Worm (Caenorhabditis elegans) whole organism, young adult: ENCODE measurements around the gene T01G5.8.
"Not testable (repeated sequence)": the region's sequence is repeated elsewhere in the genome, so short reads cannot be mapped to it uniquely, and the experiment has no call there.

Source experiments
- B0261.1 ChIP-seq: sonication (generic microtip); optimal IDR thresholded peaks from 2 replicates; lab custom pipeline; 2016; ENCODE audit warnings: mild to moderate bottlenecking, missing genetic modification characterization, moderate library complexity, missing compliant biosample characterization
- F55B11.4 ChIP-seq: sonication (generic microtip); optimal IDR thresholded peaks from 2 replicates; lab custom pipeline; 2016; ENCODE audit warnings: missing compliant biosample characterization, missing genetic modification characterization, borderline replicate concordance; ENCODE audit not compliant: insufficient read depth
- F57A8.1 ChIP-seq: fragments of 200-800 bp; sonication (Bioruptor generic); optimal IDR thresholded peaks from 2 replicates; lab custom pipeline; 2018; ENCODE audit warnings: mild to moderate bottlenecking, missing genetic modification characterization, moderate library complexity, missing compliant biosample characterization
- K11D2.4 ChIP-seq: fragments of 200-800 bp; sonication (Bioruptor generic); IDR thresholded peaks from 2 replicates; pipeline ENCODE4 v1.3.6; 2022; ENCODE audit warnings: missing genetic modification reagents, missing genetic modification characterization, missing compliant biosample characterization
- K12H6.12 ChIP-seq: fragments of 200-800 bp; sonication (Bioruptor generic); optimal IDR thresholded peaks from 2 replicates; lab custom pipeline; 2018; ENCODE audit warnings: mild to moderate bottlenecking, missing genetic modification characterization, missing compliant biosample characterization
- T26A5.8 ChIP-seq: sonication (generic microtip); optimal IDR thresholded peaks from 2 replicates; lab custom pipeline; 2016; ENCODE audit warnings: missing genetic modification characterization, missing compliant biosample characterization
- Y56A3A.18 ChIP-seq: fragments of 200-800 bp; sonication (Bioruptor generic); IDR thresholded peaks from 2 replicates; pipeline ENCODE4 v1.3.6; 2022; ENCODE audit warnings: missing genetic modification reagents, missing genetic modification characterization, missing compliant biosample characterization
- akir-1 ChIP-seq: fragments of 200-800 bp; sonication (Bioruptor generic); optimal IDR thresholded peaks from 2 replicates; lab custom pipeline; 2018; ENCODE audit warnings: mild to moderate bottlenecking, missing genetic modification characterization, moderate library complexity, missing compliant biosample characterization
- ama-1 ChIP-seq, 3 experiments: fragments of 150-350 bp in 1 of 3; sonication (generic microtip) in 2 of 3; optimal IDR thresholded peaks; 2 replicates each; lab custom pipeline; 2014 to 2018; ENCODE audit warnings: missing biosample characterization in 2 of 3, missing genetic modification characterization in 2 of 3, missing genetic modification reagents in 2 of 3
- athp-1 ChIP-seq: sonication (generic microtip); optimal IDR thresholded peaks from 2 replicates; lab custom pipeline; 2017; ENCODE audit warnings: mild to moderate bottlenecking, missing genetic modification characterization, missing compliant biosample characterization
- attf-5 ChIP-seq: fragments of 200-800 bp; sonication (Bioruptor generic); optimal IDR thresholded peaks from 2 replicates; lab custom pipeline; 2018; ENCODE audit warnings: mild to moderate bottlenecking, missing genetic modification characterization, missing compliant biosample characterization
- ccch-3 ChIP-seq: fragments of 200-800 bp; sonication (Bioruptor generic); optimal IDR thresholded peaks from 2 replicates; lab custom pipeline; 2018; ENCODE audit warnings: mild to moderate bottlenecking, missing genetic modification characterization, missing compliant biosample characterization
- cebp-1 ChIP-seq, 2 experiments: fragments of 200-800 bp in 1 of 2; sonication (Bioruptor generic) in 1 of 2; sonication (generic microtip) in 1 of 2; IDR thresholded peaks in 1 of 2; optimal IDR thresholded peaks in 1 of 2; 2 replicates each; pipeline versions ENCODE4 v1.3.6 to Lab custom; 2017 to 2022; ENCODE audit warnings: missing compliant biosample characterization in 2 of 2, missing genetic modification characterization in 2 of 2, mild to moderate bottlenecking in 1 of 2, missing genetic modification reagents in 1 of 2, moderate library complexity in 1 of 2
- ceh-40 ChIP-seq: fragments of 200-800 bp; sonication (Bioruptor generic); IDR thresholded peaks from 2 replicates; pipeline ENCODE4 v1.3.6; 2022; ENCODE audit warnings: missing genetic modification characterization, missing compliant biosample characterization
- ceh-58 ChIP-seq: fragments of 200-800 bp; sonication (Bioruptor generic); IDR thresholded peaks from 2 replicates; pipeline ENCODE4 v1.3.6; 2022; ENCODE audit warnings: missing genetic modification characterization, missing compliant biosample characterization
- die-1 ChIP-seq: sonication (generic microtip); optimal IDR thresholded peaks from 2 replicates; lab custom pipeline; 2016; ENCODE audit warnings: missing genotype, mild to moderate bottlenecking, missing genetic modification characterization, missing compliant biosample characterization
- dox-1 ChIP-seq: fragments of 200-800 bp; sonication (Bioruptor generic); IDR thresholded peaks from 2 replicates; pipeline ENCODE4 v1.3.6; 2022; ENCODE audit warnings: missing genetic modification reagents, missing genetic modification characterization, missing compliant biosample characterization
- dpff-1 ChIP-seq: sonication (generic microtip); optimal IDR thresholded peaks from 2 replicates; lab custom pipeline; 2017; ENCODE audit warnings: mild to moderate bottlenecking, missing genetic modification characterization, missing compliant biosample characterization
- efl-1 ChIP-seq: fragments of 150-350 bp; optimal IDR thresholded peaks from 2 replicates; lab custom pipeline; 2014; ENCODE audit warnings: missing biosample characterization, missing genetic modification reagents, missing genetic modification characterization
- egl-44 ChIP-seq: fragments of 200-800 bp; sonication (Bioruptor generic); IDR thresholded peaks from 2 replicates; pipeline ENCODE4 v1.3.6; 2022; ENCODE audit warnings: missing genetic modification reagents, missing genetic modification characterization, missing compliant biosample characterization
- egrh-3 ChIP-seq: fragments of 200-800 bp; sonication (Bioruptor generic); IDR thresholded peaks from 2 replicates; pipeline ENCODE4 v1.3.6; 2022; ENCODE audit warnings: missing genetic modification reagents, missing genetic modification characterization, missing compliant biosample characterization
- ets-4 ChIP-seq: fragments of 200-800 bp; sonication (Bioruptor generic); optimal IDR thresholded peaks from 2 replicates; lab custom pipeline; 2018; ENCODE audit warnings: mild to moderate bottlenecking, missing genetic modification characterization, missing compliant biosample characterization
- fkh-3 ChIP-seq: sonication (generic microtip); optimal IDR thresholded peaks from 2 replicates; lab custom pipeline; 2016; ENCODE audit warnings: mild to moderate bottlenecking, missing genetic modification characterization, missing compliant biosample characterization
- gei-17 ChIP-seq: fragments of 200-800 bp; sonication (Bioruptor generic); optimal IDR thresholded peaks from 2 replicates; lab custom pipeline; 2018; ENCODE audit warnings: mild to moderate bottlenecking, missing genetic modification characterization, missing compliant biosample characterization
- let-607 ChIP-seq, 2 experiments: fragments of 200-800 bp in 1 of 2; sonication (Bioruptor generic) in 1 of 2; sonication (generic microtip) in 1 of 2; optimal IDR thresholded peaks; 2 replicates each; lab custom pipeline; 2016 to 2018; ENCODE audit warnings: mild to moderate bottlenecking in 2 of 2, missing compliant biosample characterization in 2 of 2, missing genetic modification characterization in 2 of 2, moderate library complexity in 2 of 2, missing genotype in 1 of 2
- lsl-1 ChIP-seq: fragments of 200-800 bp; sonication (Bioruptor generic); optimal IDR thresholded peaks from 2 replicates; lab custom pipeline; 2018; ENCODE audit warnings: mild to moderate bottlenecking, missing genetic modification characterization, moderate library complexity, missing compliant biosample characterization
- madf-3 ChIP-seq: fragments of 200-800 bp; sonication (Bioruptor generic); IDR thresholded peaks from 2 replicates; pipeline ENCODE4 v1.3.6; 2022; ENCODE audit warnings: missing genetic modification reagents, missing genetic modification characterization, missing compliant biosample characterization
- madf-6 ChIP-seq: fragments of 200-800 bp; sonication (Bioruptor generic); IDR thresholded peaks from 2 replicates; pipeline ENCODE4 v1.3.6; 2022; ENCODE audit warnings: missing genetic modification reagents, missing genetic modification characterization, missing compliant biosample characterization
- mel-28 ChIP-seq: sonication (generic microtip); optimal IDR thresholded peaks from 2 replicates; lab custom pipeline; 2016; ENCODE audit warnings: borderline replicate concordance, mild to moderate bottlenecking, missing genetic modification characterization, missing compliant biosample characterization
- mes-4 ChIP-seq: sonication (generic microtip); optimal IDR thresholded peaks from 2 replicates; lab custom pipeline; 2016; ENCODE audit warnings: missing genotype, missing genetic modification characterization, missing compliant biosample characterization
- nhr-80 ChIP-seq: sonication (generic microtip); optimal IDR thresholded peaks from 2 replicates; lab custom pipeline; 2016; ENCODE audit warnings: missing genetic modification characterization, missing compliant biosample characterization
- pbrm-1 ChIP-seq: fragments of 200-800 bp; sonication (Bioruptor generic); IDR thresholded peaks from 2 replicates; pipeline ENCODE4 v1.3.6; 2022; ENCODE audit warnings: missing genetic modification reagents, missing genetic modification characterization, missing compliant biosample characterization
- pha-4 ChIP-seq: fragments of 150-350 bp; sonication (generic microtip); optimal IDR thresholded peaks from 2 replicates; lab custom pipeline; 2014; ENCODE audit warnings: missing biosample characterization, missing genetic modification reagents, missing genetic modification characterization
- rcor-1 ChIP-seq: fragments of 200-800 bp; sonication (Bioruptor generic); IDR thresholded peaks from 2 replicates; pipeline ENCODE4 v1.3.6; 2022; ENCODE audit warnings: missing genetic modification reagents, missing genetic modification characterization, missing compliant biosample characterization
- rec-8 ChIP-seq, 2 experiments: sonication (generic microtip); optimal IDR thresholded peaks; 2 replicates each; lab custom pipeline; 2016; ENCODE audit warnings: mild to moderate bottlenecking in 2 of 2, missing genetic modification characterization in 2 of 2, missing genetic modification reagents in 2 of 2, missing genotype in 2 of 2, missing biosample characterization in 1 of 2, missing compliant biosample characterization in 1 of 2, moderate library complexity in 1 of 2
- repo-1 ChIP-seq: sonication (generic microtip); optimal IDR thresholded peaks from 2 replicates; lab custom pipeline; 2017; ENCODE audit warnings: mild to moderate bottlenecking, missing genetic modification characterization, missing compliant biosample characterization
- zim-3 ChIP-seq: sonication (generic microtip); optimal IDR thresholded peaks from 2 replicates; lab custom pipeline; 2017; ENCODE audit warnings: mild to moderate bottlenecking, missing genetic modification characterization, moderate library complexity, missing compliant biosample characterization
- ztf-26 ChIP-seq: sonication (generic microtip); optimal IDR thresholded peaks from 2 replicates; lab custom pipeline; 2017; ENCODE audit warnings: missing genetic modification characterization, missing compliant biosample characterization

The T01G5.8 gene

DNA sequence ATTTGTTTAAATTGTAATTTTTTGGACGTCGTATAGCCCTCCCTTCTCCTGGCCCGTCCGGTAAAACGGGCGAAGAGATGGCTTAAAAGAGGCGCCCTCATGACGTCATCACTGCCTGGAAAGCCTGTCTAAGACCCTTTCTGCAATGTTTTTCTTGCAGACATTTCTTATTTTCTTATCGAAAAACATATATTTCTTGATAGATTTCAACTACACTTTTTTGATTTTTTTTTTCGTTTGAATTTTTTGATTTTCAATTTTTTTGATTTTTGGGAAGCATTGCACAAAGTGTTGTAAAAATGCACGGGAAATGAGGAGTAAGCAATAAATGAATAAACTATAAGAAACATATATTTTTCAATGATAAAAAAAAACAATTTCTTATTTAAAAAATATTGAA is 2.1 kb upstream of the T01G5.8 start, which contains the start of gene T01G5.6:
T01G5.6 (minus strand) TSS at position 101 of the 400 bp plus-strand sequence.
- TF ChIP-seq dox-1 (GFP tag; lab: Robert Waterston, UW) (no peak), ccch-3 (GFP tag; lab: Kevin White, UChicago) (no peak), ceh-40 (GFP tag; lab: Robert Waterston, UW) (no peak), efl-1 (no peak), attf-5 (GFP tag; lab: Kevin White, UChicago) (no peak), pha-4 (tag; lab: Kevin White, UChicago) (no peak), lsl-1 (GFP tag; lab: Kevin White, UChicago) (no peak), madf-6 (GFP tag; lab: Robert Waterston, UW) (no peak), nhr-80 (no peak), T26A5.8 (tag; lab: Kevin White, UChicago) (no peak), K12H6.12 (no peak), egl-44 (GFP tag; lab: Robert Waterston, UW) (no peak), fkh-3 (tag; lab: Kevin White, UChicago) (no peak), rcor-1 (GFP tag; lab: Robert Waterston, UW) (no peak), repo-1 (tag; lab: Kevin White, UChicago) (no peak), cebp-1 (GFP tag; IDR thresholded peaks at IDR 0.05; lab: Robert Waterston, UW) (no peak), cebp-1 (tag; optimal IDR thresholded peaks at IDR 0.05; lab: Kevin White, UChicago) (no peak), B0261.1 (tag; lab: Kevin White, UChicago) (no peak), F55B11.4 (no peak)

DNA sequence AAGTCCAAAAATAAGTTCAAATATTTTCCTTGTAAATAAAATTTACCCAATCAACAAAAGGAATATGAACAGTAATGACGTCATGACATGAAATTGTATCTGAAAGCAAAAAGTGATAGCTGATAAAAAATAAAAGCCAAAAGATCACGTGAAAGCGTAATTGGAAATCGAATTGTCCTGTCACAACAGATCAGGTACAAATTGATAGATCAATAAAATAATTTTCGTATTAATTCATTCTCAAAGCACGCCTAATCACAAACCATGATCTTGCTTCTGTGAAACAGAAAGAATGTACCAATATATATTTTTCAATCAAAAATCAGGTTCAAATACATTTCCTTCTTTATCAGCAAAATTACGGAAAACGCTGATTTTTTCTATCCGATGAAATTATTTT is 3.4 kb downstream of the T01G5.8 start, which contains the start of gene flor-1:
flor-1 (minus strand) TSS at position 101 of the 400 bp plus-strand sequence.
- no peak for TF ChIP-seq let-607 (tag; optimal IDR thresholded peaks at IDR 0.05; lab: Kevin White, UChicago)
- TF ChIP-seq ztf-26 (tag; lab: Kevin White, UChicago): no peak
- TF ChIP-seq dpff-1: no peak
- no peak for TF ChIP-seq athp-1
- no peak for TF ChIP-seq akir-1 (GFP tag; lab: Kevin White, UChicago)
- no peak for TF ChIP-seq K11D2.4 (GFP tag; lab: Robert Waterston, UW)
- TF ChIP-seq Y56A3A.18 (GFP tag; lab: Robert Waterston, UW): no peak
- no peak for TF ChIP-seq ceh-58 (GFP tag; lab: Robert Waterston, UW)
- TF ChIP-seq lsl-1 (GFP tag; lab: Kevin White, UChicago): no peak
- TF ChIP-seq egrh-3 (GFP tag; lab: Robert Waterston, UW): no peak
- no peak for TF ChIP-seq ets-4 (GFP tag; lab: Kevin White, UChicago)
- no peak for TF ChIP-seq mes-4 (tag; lab: Kevin White, UChicago)
- TF ChIP-seq B0261.1 (tag; lab: Kevin White, UChicago): no peak
- no peak for TF ChIP-seq T26A5.8 (tag; lab: Kevin White, UChicago)
- TF ChIP-seq ama-1 (optimal IDR thresholded peaks at IDR 0.05; lab: Kevin White, UChicago): no peak
- TF ChIP-seq ama-1 (GFP tag; optimal IDR thresholded peaks at IDR 0.05; lab: Kevin White, UChicago): no peak
- no peak for TF ChIP-seq rec-8 (tag; optimal IDR thresholded peaks at IDR 0.05; lab: Kevin White, UChicago)
- no peak for TF ChIP-seq pbrm-1 (GFP tag; lab: Robert Waterston, UW)
- TF ChIP-seq zim-3: no peak
- TF ChIP-seq F57A8.1 (GFP tag; lab: Kevin White, UChicago): no peak
- no peak for TF ChIP-seq mel-28

DNA sequence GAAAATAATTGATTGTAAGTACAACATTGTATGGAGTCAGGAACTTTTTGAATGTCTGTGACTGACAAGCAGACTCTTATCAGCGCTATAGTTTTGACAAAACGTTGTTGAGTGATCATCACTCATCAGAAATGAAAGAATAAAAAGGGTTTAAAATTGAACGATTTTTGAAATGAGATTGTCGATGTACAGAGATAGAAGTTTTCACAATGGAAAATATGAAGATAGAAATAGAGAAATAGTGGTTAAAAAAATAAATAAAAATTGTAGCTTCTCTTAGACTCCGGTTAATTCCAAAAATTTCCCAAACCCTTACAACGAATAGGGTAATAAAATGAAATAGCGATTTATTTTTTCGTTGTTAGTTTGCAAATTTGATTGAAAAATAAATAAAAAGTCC is 9.1 kb downstream of the T01G5.8 start, which contains the start of gene ugt-30:
ugt-30 (minus strand) TSS at position 101 of the 400 bp plus-strand sequence.
- TF ChIP-seq die-1 (tag; lab: Kevin White, UChicago); gei-17 (GFP tag; lab: Kevin White, UChicago); madf-3 (GFP tag; lab: Robert Waterston, UW): not testable (repeated sequence)
- TF ChIP-seq, all 124 proteins: peak for 0; not testable (repeated sequence) for 124
